Fruit fly (Drosophila melanogaster) whole organism, embryonic: ENCODE data around the gene pav.

Source experiments
- Asciz ChIP-seq: fragments of 200-800 bp; sonication (Bioruptor generic); optimal IDR thresholded peaks from 2 replicates; lab custom pipeline; 2017; ENCODE audit warnings: missing biosample characterization, mild to moderate bottlenecking, missing genetic modification characterization, missing genetic modification reagents
- B-H2 ChIP-seq: fragments of 200-800 bp; sonication (Bioruptor generic); optimal IDR thresholded peaks from 2 replicates; lab custom pipeline; 2018; ENCODE audit warnings: missing biosample characterization, mild to moderate bottlenecking, missing genetic modification characterization
- CG10543 ChIP-seq: fragments of 200-800 bp; sonication (Bioruptor generic); optimal IDR thresholded peaks from 3 replicates; lab custom pipeline; 2017; ENCODE audit warnings: missing biosample characterization, mild to moderate bottlenecking, missing genetic modification characterization, moderate library complexity
- CG10565 ChIP-seq: fragments of 200-800 bp; sonication (Bioruptor generic); optimal IDR thresholded peaks from 3 replicates; lab custom pipeline; 2016; ENCODE audit warnings: missing biosample characterization, mild to moderate bottlenecking, missing genetic modification characterization
- CG11504 ChIP-seq: fragments of 200-800 bp; sonication (Bioruptor generic); optimal IDR thresholded peaks from 3 replicates; lab custom pipeline; 2019; ENCODE audit warnings: missing biosample characterization, mild to moderate bottlenecking, missing genetic modification characterization, moderate library complexity
- CG12219 ChIP-seq: fragments of 200-800 bp; sonication (Bioruptor generic); optimal IDR thresholded peaks from 3 replicates; lab custom pipeline; 2018; ENCODE audit warnings: missing biosample characterization, mild to moderate bottlenecking, missing genetic modification characterization
- CG13894 ChIP-seq: fragments of 200-800 bp; sonication (Bioruptor generic); optimal IDR thresholded peaks from 3 replicates; lab custom pipeline; 2018; ENCODE audit warnings: missing biosample characterization, mild to moderate bottlenecking, missing genetic modification characterization, moderate library complexity
- CG14710 ChIP-seq: fragments of 200-800 bp; sonication (Bioruptor generic); optimal IDR thresholded peaks from 3 replicates; lab custom pipeline; 2019; ENCODE audit warnings: missing biosample characterization, mild to moderate bottlenecking, missing genetic modification characterization, moderate library complexity
- CG16815 ChIP-seq: fragments of 200-800 bp; sonication (Bioruptor generic); optimal IDR thresholded peaks from 3 replicates; lab custom pipeline; 2017; ENCODE audit warnings: missing biosample characterization, mild to moderate bottlenecking, missing genetic modification characterization
- CG2712 ChIP-seq: fragments of 200-800 bp; optimal IDR thresholded peaks from 3 replicates; lab custom pipeline; 2019; ENCODE audit warnings: missing biosample characterization, mild to moderate bottlenecking, missing genetic modification characterization, moderate library complexity
- CG30431 ChIP-seq: fragments of 200-800 bp; sonication (Bioruptor generic); optimal IDR thresholded peaks from 2 replicates; lab custom pipeline; 2017; ENCODE audit warnings: missing biosample characterization, missing genetic modification characterization
- CG4282 ChIP-seq: fragments of 200-800 bp; sonication (Bioruptor generic); optimal IDR thresholded peaks from 2 replicates; lab custom pipeline; 2016; ENCODE audit warnings: missing biosample characterization, missing genetic modification characterization
- CG5953 ChIP-seq: fragments of 200-800 bp; sonication (Bioruptor generic); IDR thresholded peaks from 2 replicates; pipeline ENCODE4 v1.3.6; 2022; ENCODE audit warnings: missing biosample characterization, missing genetic modification characterization
- CG6654 ChIP-seq: fragments of 200-800 bp; sonication (Bioruptor generic); optimal IDR thresholded peaks from 2 replicates; lab custom pipeline; 2017; ENCODE audit warnings: missing biosample characterization, mild to moderate bottlenecking, missing genetic modification characterization
- CG8359 ChIP-seq: fragments of 200-800 bp; sonication (Bioruptor generic); optimal IDR thresholded peaks from 2 replicates; lab custom pipeline; 2017; ENCODE audit warnings: missing biosample characterization, mild to moderate bottlenecking, missing genetic modification characterization, borderline replicate concordance
- Dek ChIP-seq: fragments of 200-800 bp; sonication (Bioruptor generic); optimal IDR thresholded peaks from 3 replicates; lab custom pipeline; 2019; ENCODE audit warnings: missing biosample characterization, mild to moderate bottlenecking, missing genetic modification characterization, moderate library complexity
- ERR ChIP-seq: fragments of 200-800 bp; sonication (Bioruptor generic); optimal IDR thresholded peaks from 2 replicates; lab custom pipeline; 2016; ENCODE audit warnings: missing biosample characterization, missing genetic modification characterization
- H2.0 ChIP-seq: fragments of 200-800 bp; sonication (Bioruptor generic); IDR thresholded peaks from 2 replicates; pipeline ENCODE4 v1.3.6; 2022; ENCODE audit warnings: missing biosample characterization, missing genetic modification characterization
- MBD-R2 ChIP-seq: fragments of 200-800 bp; sonication (Bioruptor generic); IDR thresholded peaks from 2 replicates; pipeline ENCODE4 v1.3.6; 2022; ENCODE audit warnings: missing biosample characterization, missing genetic modification characterization
- MTF-1 ChIP-seq: fragments of 200-800 bp; sonication (Bioruptor generic); optimal IDR thresholded peaks from 2 replicates; lab custom pipeline; 2018; ENCODE audit warnings: missing biosample characterization, mild to moderate bottlenecking, missing genetic modification characterization, borderline replicate concordance
- Nf-YB ChIP-seq: fragments of 200-800 bp; sonication (Bioruptor generic); optimal IDR thresholded peaks from 3 replicates; lab custom pipeline; 2019; ENCODE audit warnings: missing biosample characterization, mild to moderate bottlenecking, missing genetic modification characterization, moderate library complexity
- Optix ChIP-seq: fragments of 200-800 bp; sonication (Bioruptor generic); IDR thresholded peaks from 3 replicates; pipeline ENCODE4 v1.3.6; 2022; ENCODE audit warnings: missing biosample characterization, missing genetic modification characterization
- Ravus ChIP-seq: fragments of 200-800 bp; sonication (Bioruptor generic); IDR thresholded peaks from 2 replicates; pipeline ENCODE4 v1.3.6; 2022; ENCODE audit warnings: missing biosample characterization, missing genetic modification characterization
- Sox102F ChIP-seq: fragments of 200-800 bp; sonication (Bioruptor generic); optimal IDR thresholded peaks from 2 replicates; lab custom pipeline; 2018; ENCODE audit warnings: missing biosample characterization, mild to moderate bottlenecking, missing genetic modification characterization, moderate library complexity
- Taf1 ChIP-seq: fragments of 200-800 bp; sonication (Bioruptor generic); IDR thresholded peaks from 2 replicates; pipeline ENCODE4 v1.3.6; 2022; ENCODE audit warnings: missing biosample characterization, missing genetic modification characterization
- ash1 ChIP-seq: fragments of 200-800 bp; sonication (Bioruptor generic); optimal IDR thresholded peaks from 2 replicates; lab custom pipeline; 2018; ENCODE audit warnings: missing biosample characterization, mild to moderate bottlenecking, missing genetic modification characterization
- bab2 ChIP-seq: fragments of 200-800 bp; sonication (Bioruptor generic); optimal IDR thresholded peaks from 2 replicates; lab custom pipeline; 2016; ENCODE audit warnings: missing biosample characterization, missing genetic modification characterization
- caup ChIP-seq: fragments of 200-800 bp; sonication (Bioruptor generic); optimal IDR thresholded peaks from 3 replicates; lab custom pipeline; 2017; ENCODE audit warnings: missing biosample characterization, mild to moderate bottlenecking, missing genetic modification characterization, moderate library complexity; ENCODE audit not compliant: severe bottlenecking
- chif ChIP-seq, 2 experiments: fragments of 200-800 bp; sonication (Bioruptor generic); optimal IDR thresholded peaks; 3 replicates each; lab custom pipeline; 2016; ENCODE audit warnings: missing biosample characterization in 2 of 2, missing genetic modification characterization in 2 of 2
- chinmo ChIP-seq: fragments of 200-800 bp; sonication (Bioruptor generic); IDR thresholded peaks from 4 replicates; pipeline ENCODE4 v1.3.6; 2022; ENCODE audit warnings: missing biosample characterization, missing genetic modification characterization; ENCODE audit not compliant: partially characterized antibody
- gro ChIP-seq: fragments of 200-800 bp; sonication (Bioruptor generic); optimal IDR thresholded peaks from 2 replicates; lab custom pipeline; 2016; ENCODE audit warnings: missing biosample characterization, missing genetic modification characterization
- gsb ChIP-seq: fragments of 200-800 bp; sonication (Bioruptor generic); IDR thresholded peaks from 2 replicates; pipeline ENCODE4 v1.3.6; 2022; ENCODE audit warnings: missing biosample characterization, missing genetic modification characterization
- gsb-n ChIP-seq: fragments of 200-800 bp; sonication (Bioruptor generic); optimal IDR thresholded peaks from 3 replicates; lab custom pipeline; 2018; ENCODE audit warnings: missing biosample characterization, mild to moderate bottlenecking, missing genetic modification characterization
- ham ChIP-seq: fragments of 200-800 bp; sonication (Bioruptor generic); IDR thresholded peaks from 2 replicates; pipeline ENCODE4 v1.3.6; 2022; ENCODE audit warnings: missing biosample characterization, missing genetic modification characterization
- kay ChIP-seq: fragments of 200-800 bp; sonication (Bioruptor generic); optimal IDR thresholded peaks from 2 replicates; lab custom pipeline; 2016; ENCODE audit warnings: missing biosample characterization, missing genetic modification characterization
- kni ChIP-seq: fragments of 200-800 bp; sonication (Bioruptor generic); optimal IDR thresholded peaks from 3 replicates; lab custom pipeline; 2017; ENCODE audit warnings: mild to moderate bottlenecking, missing biosample characterization, missing genetic modification reagents, missing genetic modification characterization
- lmd ChIP-seq: fragments of 200-800 bp; sonication (Bioruptor generic); IDR thresholded peaks from 2 replicates; pipeline ENCODE4 v1.3.6; 2022; ENCODE audit warnings: missing biosample characterization, missing genetic modification characterization
- luna ChIP-seq: fragments of 200-800 bp; sonication (Bioruptor generic); optimal IDR thresholded peaks from 2 replicates; lab custom pipeline; 2016; ENCODE audit warnings: missing biosample characterization, missing genetic modification characterization
- org-1 ChIP-seq: fragments of 200-800 bp; sonication (Bioruptor generic); optimal IDR thresholded peaks from 2 replicates; lab custom pipeline; 2017; ENCODE audit warnings: missing biosample characterization, missing genetic modification characterization
- pb ChIP-seq: fragments of 200-800 bp; sonication (Bioruptor generic); optimal IDR thresholded peaks from 3 replicates; lab custom pipeline; 2016; ENCODE audit warnings: missing biosample characterization, missing genetic modification characterization
- pho ChIP-seq: fragments of 200-800 bp; sonication (Bioruptor generic); optimal IDR thresholded peaks from 2 replicates; lab custom pipeline; 2016; ENCODE audit warnings: missing biosample characterization, missing genetic modification characterization
- psq ChIP-seq: fragments of 200-800 bp; sonication (Bioruptor generic); optimal IDR thresholded peaks from 2 replicates; lab custom pipeline; 2017; ENCODE audit warnings: missing biosample characterization, missing genetic modification characterization
- schlank ChIP-seq: fragments of 200-800 bp; sonication (Bioruptor generic); optimal IDR thresholded peaks from 2 replicates; lab custom pipeline; 2018; ENCODE audit warnings: missing biosample characterization, mild to moderate bottlenecking, missing genetic modification characterization
- sima ChIP-seq: fragments of 200-800 bp; sonication (Bioruptor generic); optimal IDR thresholded peaks from 2 replicates; lab custom pipeline; 2016; ENCODE audit warnings: missing biosample characterization, missing genetic modification characterization
- sob ChIP-seq: fragments of 200-800 bp; sonication (Bioruptor generic); IDR thresholded peaks from 2 replicates; pipeline ENCODE4 v1.3.6; 2022; ENCODE audit warnings: missing biosample characterization, missing genetic modification characterization
- sqz ChIP-seq: fragments of 200-800 bp; sonication (Bioruptor generic); optimal IDR thresholded peaks from 3 replicates; lab custom pipeline; 2018; ENCODE audit warnings: missing biosample characterization, mild to moderate bottlenecking, missing genetic modification characterization
- sr ChIP-seq: fragments of 200-800 bp; sonication (Bioruptor generic); IDR thresholded peaks from 3 replicates; pipeline ENCODE4 v1.3.6; 2022; ENCODE audit warnings: missing biosample characterization, missing genetic modification characterization
- tx ChIP-seq: fragments of 200-800 bp; sonication (Bioruptor generic); optimal IDR thresholded peaks from 2 replicates; lab custom pipeline; 2016; ENCODE audit warnings: missing biosample characterization, missing genetic modification characterization
- usp ChIP-seq: fragments of >200 bp; optimal IDR thresholded peaks from 2 replicates; lab custom pipeline; 2017; ENCODE audit warnings: missing biosample characterization, missing genetic modification characterization
- wor ChIP-seq: fragments of 200-800 bp; sonication (Bioruptor generic); IDR thresholded peaks from 2 replicates; pipeline ENCODE4 v1.3.6; 2022; ENCODE audit warnings: missing biosample characterization, missing genetic modification characterization

The pav gene

DNA sequence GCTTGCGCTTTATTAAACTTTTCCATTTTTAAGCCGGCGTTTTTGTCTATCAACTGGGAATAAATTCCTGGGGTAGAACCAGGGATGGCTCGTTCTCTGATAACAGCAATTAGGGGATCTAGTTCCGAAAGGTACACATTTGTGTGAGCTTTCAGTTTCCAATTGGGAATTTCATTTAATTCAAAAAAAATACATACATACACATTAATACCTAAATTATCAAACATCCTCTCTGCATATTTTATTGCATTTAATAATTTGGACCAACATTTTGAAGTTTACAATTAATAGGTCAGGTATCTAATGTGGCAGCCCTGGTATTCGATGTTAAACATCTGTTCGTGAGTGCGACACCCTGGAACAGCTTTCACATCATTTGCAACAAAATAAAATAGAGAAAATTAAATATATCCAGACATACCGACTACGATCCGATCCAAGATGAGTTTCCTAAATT, 16.6 kb downstream of the pav start, which contains the start of the genes CG15011 and CG1309 (continued):
- peak; percentile 69; the same call in 1 of the 3 replicates for TF ChIP-seq Optix (GFP tag; lab: Robert Waterston, UW)
- TF ChIP-seq wor (GFP tag; lab: Robert Waterston, UW) = peak; percentile 63
- TF ChIP-seq pho = peak; percentile 91
- peak; percentile 83 for TF ChIP-seq lmd (GFP tag; lab: Robert Waterston, UW)
- peak; percentile 8 for TF ChIP-seq schlank
- TF ChIP-seq ham (GFP tag; lab: Robert Waterston, UW) = 0 out of 2 replicates have a peak, but pooled peaks have one; percentile 35
- peak; percentile 87 for TF ChIP-seq bab2
- peak; percentile 72 for TF ChIP-seq kay (GFP tag; lab: Kevin White, UChicago)
- TF ChIP-seq org-1 (GFP tag; lab: Kevin White, UChicago) = peak; percentile 23
- TF ChIP-seq CG5953 = no peak
- TF ChIP-seq CG14710 (tag; lab: Kevin White, UChicago) = peak; percentile 92
- TF ChIP-seq Taf1 = peak; percentile 66
- peak; percentile 24 for TF ChIP-seq sqz (GFP tag; lab: Kevin White, UChicago)
- peak; percentile 81 for TF ChIP-seq Sox102F (GFP tag; lab: Kevin White, UChicago)
- no peak; the same call in 1 of the 2 replicates for TF ChIP-seq gsb
- peak; percentile 87 for TF ChIP-seq CG10543 (GFP tag; lab: Kevin White, UChicago)
- peak; percentile 86 for TF ChIP-seq luna
- TF ChIP-seq CG30431 (GFP tag; lab: Kevin White, UChicago) = peak; percentile 40
- peak; percentile 76 for TF ChIP-seq gsb-n
- TF ChIP-seq psq (GFP tag; lab: Kevin White, UChicago) = peak; percentile 57
- peak; percentile 82 for TF ChIP-seq tx (GFP tag; lab: Kevin White, UChicago)
- TF ChIP-seq H2.0 (GFP tag; lab: Robert Waterston, UW) = peak; percentile 56
- peak; percentile 82 for TF ChIP-seq Dek (tag; lab: Kevin White, UChicago)
- TF ChIP-seq chif (GFP tag; optimal IDR thresholded peaks at IDR 0.05; lab: Kevin White, UChicago) = peak; percentile 79 to 90
- TF ChIP-seq CG13894 (tag; lab: Kevin White, UChicago) = peak; percentile 82
- no peak for TF ChIP-seq CG4282 (GFP tag; lab: Kevin White, UChicago)
- peak; percentile 86 for TF ChIP-seq B-H2 (GFP tag; lab: Kevin White, UChicago)
- TF ChIP-seq Ravus (GFP tag; lab: Robert Waterston, UW) = no peak
- peak; percentile 68 for TF ChIP-seq caup
- TF ChIP-seq CG12219 (GFP tag; lab: Kevin White, UChicago) = peak; percentile 50
- peak; percentile 66 for TF ChIP-seq Nf-YB (GFP tag; lab: Kevin White, UChicago)
- TF ChIP-seq ash1 (GFP tag; lab: Kevin White, UChicago) = no peak
- peak; percentile 84 for TF ChIP-seq CG11504
- peak; percentile 60 for TF ChIP-seq CG16815 (GFP tag; lab: Kevin White, UChicago)
- TF ChIP-seq MTF-1 (GFP tag; lab: Kevin White, UChicago) = no peak
- no peak for TF ChIP-seq sr
- TF ChIP-seq sima (GFP tag; lab: Kevin White, UChicago) = peak; percentile 37
- peak; percentile 56 for TF ChIP-seq Asciz
- TF ChIP-seq pb (GFP tag; lab: Kevin White, UChicago) = peak; percentile 82
- TF ChIP-seq chinmo (GFP tag; lab: Robert Waterston, UW) = 0 out of 4 replicates have a peak, but pooled peaks have one; percentile 32
- TF ChIP-seq CG8359 = no peak
- peak; percentile 14 for TF ChIP-seq CG10565 (GFP tag; lab: Kevin White, UChicago)
- TF ChIP-seq usp (GFP tag; lab: Kevin White, UChicago) = no peak
- TF ChIP-seq CG2712 = peak; percentile 90
- peak; percentile 78 for TF ChIP-seq sob (GFP tag; lab: Robert Waterston, UW)
- TF ChIP-seq ERR (GFP tag; lab: Kevin White, UChicago) = peak; percentile 49
- peak; percentile 39 for TF ChIP-seq CG6654 (GFP tag; lab: Kevin White, UChicago)
- peak; percentile 59 for TF ChIP-seq kni
- TF ChIP-seq gro = peak; percentile 88
- peak; percentile 97 for TF ChIP-seq MBD-R2 (GFP tag; lab: Robert Waterston, UW)
